Fruit fly (Drosophila melanogaster) whole organism, embryonic: Measurements from ENCODE around the gene Mekk1.

ENCODE experiments used
- Atf3 ChIP-seq: fragments of 200-800 bp; sonication (Bioruptor generic); optimal IDR thresholded peaks from 3 replicates; lab custom pipeline; 2016; ENCODE audit warnings: missing biosample characterization, missing genetic modification characterization
- C15 ChIP-seq: fragments of 200-800 bp; sonication (Bioruptor generic); IDR thresholded peaks from 3 replicates; pipeline ENCODE4 v1.3.6; 2022; ENCODE audit warnings: missing biosample characterization, missing genetic modification characterization
- CG10267 ChIP-seq: fragments of 200-800 bp; sonication (Bioruptor generic); optimal IDR thresholded peaks from 2 replicates; lab custom pipeline; 2018; ENCODE audit warnings: missing biosample characterization, mild to moderate bottlenecking, missing genetic modification characterization, moderate library complexity
- CG11723 ChIP-seq: fragments of 200-800 bp; sonication (Bioruptor generic); optimal IDR thresholded peaks from 2 replicates; lab custom pipeline; 2017; ENCODE audit warnings: missing biosample characterization, mild to moderate bottlenecking, missing genetic modification characterization
- CG12155 ChIP-seq: fragments of 200-800 bp; sonication (Bioruptor generic); optimal IDR thresholded peaks from 3 replicates; lab custom pipeline; 2016; ENCODE audit warnings: missing biosample characterization, missing genetic modification characterization
- CG12769 ChIP-seq: fragments of 200-800 bp; sonication (Bioruptor generic); optimal IDR thresholded peaks from 2 replicates; lab custom pipeline; 2019; ENCODE audit warnings: missing biosample characterization, mild to moderate bottlenecking, missing genetic modification characterization, moderate library complexity
- CG13287 ChIP-seq: fragments of 200-800 bp; sonication (Bioruptor generic); IDR thresholded peaks from 2 replicates; pipeline ENCODE4 v1.3.6; 2022; ENCODE audit warnings: missing biosample characterization, missing genetic modification characterization; ENCODE audit not compliant: partially characterized antibody
- CG15696 ChIP-seq: fragments of 200-800 bp; sonication (Bioruptor generic); optimal IDR thresholded peaks from 2 replicates; lab custom pipeline; 2019; ENCODE audit warnings: missing biosample characterization, mild to moderate bottlenecking, missing genetic modification characterization, moderate library complexity
- CG17829 ChIP-seq: fragments of 200-800 bp; optimal IDR thresholded peaks from 2 replicates; lab custom pipeline; 2019; ENCODE audit warnings: missing biosample characterization, mild to moderate bottlenecking, missing genetic modification characterization, moderate library complexity
- CG2129 ChIP-seq: fragments of 200-800 bp; sonication (Bioruptor generic); IDR thresholded peaks from 2 replicates; pipeline ENCODE4 v1.3.6; 2022; ENCODE audit warnings: missing biosample characterization, missing genetic modification characterization; ENCODE audit not compliant: partially characterized antibody
- CG30020 ChIP-seq: fragments of 200-800 bp; optimal IDR thresholded peaks from 2 replicates; lab custom pipeline; 2019; ENCODE audit warnings: missing biosample characterization, mild to moderate bottlenecking, missing genetic modification characterization, moderate library complexity
- CG31441 ChIP-seq: fragments of 200-800 bp; sonication (Bioruptor generic); IDR thresholded peaks from 2 replicates; pipeline ENCODE4 v1.3.6; 2022; ENCODE audit warnings: missing biosample characterization, missing genetic modification characterization
- CG3407 ChIP-seq: fragments of 200-800 bp; sonication (Bioruptor generic); optimal IDR thresholded peaks from 2 replicates; lab custom pipeline; 2018; ENCODE audit warnings: missing biosample characterization, mild to moderate bottlenecking, missing genetic modification characterization
- CG4360 ChIP-seq: fragments of 200-800 bp; sonication (Bioruptor generic); IDR thresholded peaks from 2 replicates; pipeline ENCODE4 v1.3.6; 2022; ENCODE audit warnings: missing biosample characterization, missing genetic modification characterization
- CG4404 ChIP-seq: fragments of 200-800 bp; sonication (Bioruptor generic); IDR thresholded peaks from 2 replicates; pipeline ENCODE4 v1.3.6; 2022; ENCODE audit warnings: missing biosample characterization, missing genetic modification characterization
- CG4730 ChIP-seq: fragments of 200-800 bp; sonication (Bioruptor generic); IDR thresholded peaks from 2 replicates; pipeline ENCODE4 v1.3.6; 2022; ENCODE audit warnings: missing biosample characterization, missing genetic modification characterization
- CG9437 ChIP-seq: fragments of 200-800 bp; sonication (Bioruptor generic); optimal IDR thresholded peaks from 2 replicates; lab custom pipeline; 2018; ENCODE audit warnings: missing biosample characterization, mild to moderate bottlenecking, missing genetic modification characterization
- CG9609 ChIP-seq: fragments of 200-800 bp; sonication (Bioruptor generic); optimal IDR thresholded peaks from 3 replicates; lab custom pipeline; 2016; ENCODE audit warnings: missing biosample characterization, missing genetic modification characterization
- D ChIP-seq, 2 experiments: fragments of 200-800 bp in 1 of 2; fragments of >200 bp in 1 of 2; sonication (Bioruptor generic) in 1 of 2; optimal IDR thresholded peaks; 2 replicates in 1 of 2; 3 replicates in 1 of 2; lab custom pipeline; 2017; ENCODE audit warnings: mild to moderate bottlenecking in 1 of 2, missing biosample characterization in 1 of 2, missing genetic modification characterization in 1 of 2, missing genetic modification reagents in 1 of 2
- Dbx ChIP-seq: fragments of 200-800 bp; sonication (Bioruptor generic); IDR thresholded peaks from 3 replicates; pipeline ENCODE4 v1.3.6; 2022; ENCODE audit warnings: missing biosample characterization, missing genetic modification characterization
- Dip2 ChIP-seq: fragments of 200-800 bp; sonication (Bioruptor generic); IDR thresholded peaks from 2 replicates; pipeline ENCODE4 v1.3.6; 2022; ENCODE audit warnings: missing biosample characterization, missing genetic modification characterization
- Dip3 ChIP-seq: fragments of 200-800 bp; sonication (Bioruptor generic); optimal IDR thresholded peaks from 3 replicates; lab custom pipeline; 2016; ENCODE audit warnings: missing biosample characterization, missing genetic modification characterization
- Dll ChIP-seq: fragments of 200-800 bp; sonication (Bioruptor generic); IDR thresholded peaks from 4 replicates; pipeline ENCODE4 v1.3.6; 2022; ENCODE audit warnings: missing biosample characterization, missing genetic modification characterization; ENCODE audit not compliant: partially characterized antibody
- Doc2 ChIP-seq: fragments of 200-800 bp; sonication (Bioruptor generic); IDR thresholded peaks from 2 replicates; pipeline ENCODE4 v1.3.6; 2022; ENCODE audit warnings: missing biosample characterization, missing genetic modification characterization
- Doc3 ChIP-seq: fragments of 200-800 bp; sonication (Bioruptor generic); IDR thresholded peaks from 3 replicates; pipeline ENCODE4 v1.3.6; 2022; ENCODE audit warnings: missing biosample characterization, missing genetic modification characterization; ENCODE audit not compliant: partially characterized antibody
- GATAe ChIP-seq: fragments of 200-800 bp; sonication (Bioruptor generic); conservative IDR thresholded peaks from 2 replicates; pipeline ENCODE4 v1.3.6; 2022; ENCODE audit warnings: missing biosample characterization, missing genetic modification characterization
- Hey ChIP-seq: fragments of 200-800 bp; sonication (Bioruptor generic); optimal IDR thresholded peaks from 3 replicates; lab custom pipeline; 2018; ENCODE audit warnings: missing biosample characterization, mild to moderate bottlenecking, missing genetic modification characterization
- Hr78 ChIP-seq, 2 experiments: fragments of 200-800 bp in 1 of 2; fragments of >200 bp in 1 of 2; sonication (Bioruptor generic) in 1 of 2; optimal IDR thresholded peaks; 2 replicates each; lab custom pipeline; 2017 to 2019; ENCODE audit warnings: missing biosample characterization in 2 of 2, missing genetic modification characterization in 2 of 2, mild to moderate bottlenecking in 1 of 2, moderate library complexity in 1 of 2
- Lhr ChIP-seq: fragments of 200-800 bp; sonication (Bioruptor generic); optimal IDR thresholded peaks from 3 replicates; lab custom pipeline; 2017; ENCODE audit warnings: mild to moderate bottlenecking, missing biosample characterization, missing genetic modification reagents, missing genetic modification characterization
- Med ChIP-seq: fragments of 200-800 bp; sonication (Bioruptor generic); peaks from one replicate; lab custom pipeline; 2016; ENCODE audit warnings: missing biosample characterization, missing genetic modification characterization, mild to moderate bottlenecking, inconsistent platforms, moderate library complexity
- Neu2 ChIP-seq: fragments of 200-800 bp; sonication (Bioruptor generic); optimal IDR thresholded peaks from 3 replicates; lab custom pipeline; 2016; ENCODE audit warnings: missing biosample characterization, missing genetic modification characterization, borderline replicate concordance
- Trl ChIP-seq, 3 experiments: fragments of >200 bp in 2 of 3; fragments of 200-800 bp in 1 of 3; sonication (Bioruptor generic) in 1 of 3; optimal IDR thresholded peaks; 2 replicates in 1 of 3; 3 replicates in 2 of 3; lab custom pipeline; 2016 to 2017; ENCODE audit warnings: missing biosample characterization in 1 of 3, missing genetic modification characterization in 1 of 3
- abd-A ChIP-seq: fragments of 200-800 bp; sonication (Bioruptor generic); optimal IDR thresholded peaks from 3 replicates; lab custom pipeline; 2019; ENCODE audit warnings: missing biosample characterization, mild to moderate bottlenecking, missing genetic modification characterization, moderate library complexity
- cas ChIP-seq: fragments of 200-800 bp; sonication (Bioruptor generic); IDR thresholded peaks from 2 replicates; pipeline ENCODE4 v1.3.6; 2022; ENCODE audit warnings: missing biosample characterization, missing genetic modification characterization
- dm ChIP-seq: fragments of 200-800 bp; sonication (Bioruptor generic); optimal IDR thresholded peaks from 3 replicates; lab custom pipeline; 2016; ENCODE audit warnings: missing biosample characterization, missing genetic modification characterization
- eyg ChIP-seq: fragments of 200-800 bp; sonication (Bioruptor generic); optimal IDR thresholded peaks from 3 replicates; lab custom pipeline; 2016; ENCODE audit warnings: missing biosample characterization, missing genetic modification characterization
- grau ChIP-seq: fragments of 200-800 bp; optimal IDR thresholded peaks from 3 replicates; lab custom pipeline; 2019; ENCODE audit warnings: missing biosample characterization, mild to moderate bottlenecking, missing genetic modification characterization, moderate library complexity
- insv ChIP-seq, 2 experiments: fragments of 200-800 bp; sonication (Bioruptor generic); optimal IDR thresholded peaks; 3 replicates each; lab custom pipeline; 2016 to 2018; ENCODE audit warnings: missing biosample characterization in 2 of 2, missing genetic modification characterization in 2 of 2
- jigr1 ChIP-seq: fragments of 200-800 bp; sonication (Bioruptor generic); IDR thresholded peaks from 3 replicates; pipeline ENCODE4 v1.3.6; 2022; ENCODE audit warnings: missing biosample characterization, missing genetic modification characterization
- jumu ChIP-seq: fragments of 200-800 bp; sonication (Bioruptor generic); optimal IDR thresholded peaks from 3 replicates; lab custom pipeline; 2016; ENCODE audit warnings: missing biosample characterization, missing genetic modification characterization
- pb ChIP-seq: fragments of 200-800 bp; sonication (Bioruptor generic); optimal IDR thresholded peaks from 3 replicates; lab custom pipeline; 2016; ENCODE audit warnings: missing biosample characterization, missing genetic modification characterization
- repo ChIP-seq: fragments of 200-800 bp; sonication (Bioruptor generic); optimal IDR thresholded peaks from 2 replicates; lab custom pipeline; 2016; ENCODE audit warnings: missing biosample characterization, missing genetic modification characterization
- stc ChIP-seq: fragments of 200-800 bp; sonication (Bioruptor generic); IDR thresholded peaks from 2 replicates; pipeline ENCODE4 v1.3.6; 2022; ENCODE audit warnings: missing biosample characterization, missing genetic modification characterization
- stwl ChIP-seq: fragments of 200-800 bp; sonication (Bioruptor generic); optimal IDR thresholded peaks from 3 replicates; lab custom pipeline; 2018; ENCODE audit warnings: missing biosample characterization, mild to moderate bottlenecking, missing genetic modification characterization, moderate library complexity
- trem ChIP-seq: fragments of 200-800 bp; optimal IDR thresholded peaks from 3 replicates; lab custom pipeline; 2019; ENCODE audit warnings: missing biosample characterization, mild to moderate bottlenecking, missing genetic modification characterization, moderate library complexity
- vfl ChIP-seq: fragments of 200-800 bp; sonication (Bioruptor generic); optimal IDR thresholded peaks from 2 replicates; lab custom pipeline; 2016; ENCODE audit warnings: missing biosample characterization, missing genetic modification characterization
- yki ChIP-seq: fragments of >200 bp; optimal IDR thresholded peaks from 3 replicates; lab custom pipeline; 2018

Mekk1 gene

DNA sequence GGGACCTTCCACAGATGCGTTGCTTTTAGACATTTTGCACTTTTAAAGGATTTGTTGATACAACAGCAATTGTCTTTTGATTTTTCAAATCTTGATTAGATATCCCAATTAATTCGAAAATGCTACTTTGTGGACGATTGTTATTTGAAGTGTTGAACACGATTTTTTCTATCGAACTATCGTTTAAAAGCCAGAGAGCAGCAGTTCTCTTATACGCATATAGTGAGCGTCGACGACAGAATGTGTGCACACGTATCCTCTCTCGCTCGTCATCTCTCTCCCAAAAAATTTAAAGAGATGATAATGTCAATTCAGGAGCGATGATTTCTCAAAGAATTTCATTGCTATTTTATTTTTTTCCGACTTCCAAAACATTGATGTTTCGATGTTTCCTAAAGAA is 20.9 kb downstream of the Mekk1 start, which contains the start of gene CG34283:
Gene CG34283 (minus strand): TSS at position 101 of the 400 bp plus-strand sequence.
- TF ChIP-seq Doc3 (GFP tag; lab: Robert Waterston, UW) (no peak), GATAe (no peak), Lhr (GFP tag; lab: Kevin White, UChicago) (no peak), Trl (optimal IDR thresholded peaks at IDR 0.05; lab: Kevin White, UChicago) (peak in 1 of 2 experiments; percentile 47), Trl (GFP tag; optimal IDR thresholded peaks at IDR 0.05; lab: Kevin White, UChicago) (no peak), CG10267 (tag; lab: Kevin White, UChicago) (no peak), Dll (GFP tag; lab: Robert Waterston, UW) (peak; percentile 34; the same call in 1 of the 4 replicates), dm (GFP tag; lab: Kevin White, UChicago) (no peak), Hr78 (GFP tag; optimal IDR thresholded peaks at IDR 0.05; lab: Kevin White, UChicago) (no peak), CG11723 (GFP tag; lab: Kevin White, UChicago) (no peak), CG4360 (GFP tag; lab: Robert Waterston, UW) (no peak), Doc2 (GFP tag; lab: Robert Waterston, UW) (no peak), Neu2 (GFP tag; lab: Kevin White, UChicago) (peak; percentile 41), cas (GFP tag; lab: Robert Waterston, UW) (no peak), stwl (peak; percentile 43), pb (GFP tag; lab: Kevin White, UChicago) (no peak)

DNA sequence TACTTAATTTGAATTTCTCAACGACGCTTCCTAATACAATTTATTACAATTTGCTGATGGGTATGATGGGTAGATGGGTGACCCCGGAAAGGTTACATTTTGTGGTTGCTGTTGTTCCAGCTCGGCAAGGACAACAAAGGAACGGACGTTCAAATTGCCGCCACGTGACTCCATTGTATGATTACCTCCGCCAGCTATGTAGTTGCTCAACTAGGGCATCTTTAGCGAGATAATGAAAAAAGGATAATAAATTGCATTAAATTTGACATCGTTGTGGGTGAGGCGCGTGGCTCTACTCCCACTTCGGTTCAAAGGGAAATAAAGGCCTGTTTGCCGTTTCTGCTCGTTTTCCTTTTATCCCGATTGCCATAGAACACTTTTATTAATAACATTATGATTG is 22.0 kb downstream of the Mekk1 start:
- TF ChIP-seq CG2129 (GFP tag; lab: Robert Waterston, UW) (no peak), Hey (peak; percentile 96), Med (GFP tag; lab: Kevin White, UChicago) (peak; percentile 5), CG9437 (GFP tag; lab: Kevin White, UChicago) (no peak), abd-A (tag; lab: Kevin White, UChicago) (peak; percentile 57), D (optimal IDR thresholded peaks at IDR 0.05; lab: Kevin White, UChicago) (no peak), D (GFP tag; optimal IDR thresholded peaks at IDR 0.05; lab: Kevin White, UChicago) (peak; percentile 2), insv (GFP tag; optimal IDR thresholded peaks at IDR 0.05; lab: Kevin White, UChicago) (no peak), jigr1 (GFP tag; lab: Robert Waterston, UW) (no peak)

DNA sequence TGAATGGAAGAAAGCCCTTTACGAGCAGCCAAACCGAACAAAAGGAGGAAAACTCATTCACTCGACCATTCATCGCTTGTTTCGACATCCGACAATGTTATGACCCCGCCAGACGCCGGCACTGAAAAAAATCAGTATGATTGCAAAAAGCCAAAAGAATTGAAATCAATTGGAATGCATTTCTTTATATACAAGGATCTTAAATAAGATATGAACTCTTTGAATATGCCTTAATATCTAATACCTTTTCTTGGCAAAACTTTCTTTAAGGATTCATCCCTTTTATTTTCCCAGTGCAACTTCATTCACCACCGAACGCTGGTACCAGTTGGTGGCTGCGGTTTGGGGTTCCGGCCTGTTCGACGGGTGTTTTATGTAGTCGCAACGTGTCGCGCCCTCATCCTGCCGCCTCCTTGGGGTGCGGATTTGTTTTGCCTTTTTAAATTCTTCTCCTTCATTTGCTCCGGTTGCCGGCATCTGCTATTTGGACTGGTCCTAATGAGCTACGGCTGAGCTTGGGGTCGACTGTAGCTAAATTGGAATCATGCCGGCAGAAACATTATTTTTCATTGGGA is 23.5 kb downstream of the Mekk1 start:
- TF ChIP-seq CG13287 (GFP tag; lab: Robert Waterston, UW) (no peak), Atf3 (GFP tag; lab: Kevin White, UChicago) (peak; percentile 47), C15 (GFP tag; lab: Robert Waterston, UW) (0 out of 3 replicates have a peak, but pooled peaks have one; percentile 59), jumu (GFP tag; lab: Kevin White, UChicago) (peak; percentile 34), CG9609 (GFP tag; lab: Kevin White, UChicago) (peak; percentile 71), stc (GFP tag; lab: Robert Waterston, UW) (peak; percentile 78), vfl (GFP tag; lab: Kevin White, UChicago) (peak; percentile 76), CG31441 (peak; percentile 89), repo (GFP tag; lab: Kevin White, UChicago) (peak; percentile 67), Dbx (GFP tag; lab: Robert Waterston, UW) (peak; percentile 88), CG17829 (tag; lab: Kevin White, UChicago) (peak; percentile 88), CG12155 (GFP tag; lab: Kevin White, UChicago) (peak; percentile 67), CG4730 (peak; percentile 74; the same call in 1 of the 2 replicates), Dip3 (GFP tag; lab: Kevin White, UChicago) (peak; percentile 79), CG3407 (GFP tag; lab: Kevin White, UChicago) (peak; percentile 70), CG15696 (tag; lab: Kevin White, UChicago) (peak; percentile 59), Dip2 (GFP tag; lab: Robert Waterston, UW) (no peak), CG4404 (GFP tag; lab: Robert Waterston, UW) (peak; percentile 62), yki (lab: Kevin White, UChicago) (no peak), CG12769 (tag; lab: Kevin White, UChicago) (peak; percentile 94), eyg (GFP tag; lab: Kevin White, UChicago) (peak; percentile 77), grau (tag; lab: Kevin White, UChicago) (peak; percentile 88), CG30020 (tag; lab: Kevin White, UChicago) (no peak), Lhr (GFP tag; lab: Kevin White, UChicago) (peak; percentile 27), trem (tag; lab: Kevin White, UChicago) (peak; percentile 63)
